Fruit fly (Drosophila melanogaster) whole organism, embryonic: ENCODE data around the gene Cul5.
A peak's percentile ranks its signal among the peaks of the same experiment; 100 is the strongest.

ENCODE experiments used
- Bdp1 ChIP-seq: fragments of 200-800 bp; sonication (Bioruptor generic); optimal IDR thresholded peaks from 3 replicates; lab custom pipeline; 2016; ENCODE audit warnings: missing biosample characterization, missing genetic modification characterization
- Bgb ChIP-seq: fragments of 200-800 bp; sonication (Bioruptor generic); IDR thresholded peaks from 2 replicates; pipeline ENCODE4 v1.3.6; 2022; ENCODE audit warnings: missing biosample characterization, missing genetic modification characterization; ENCODE audit not compliant: partially characterized antibody
- CG13123 ChIP-seq: fragments of 200-800 bp; sonication (Bioruptor generic); optimal IDR thresholded peaks from 2 replicates; lab custom pipeline; 2016; ENCODE audit warnings: missing biosample characterization, missing genetic modification characterization
- CG13287 ChIP-seq: fragments of 200-800 bp; sonication (Bioruptor generic); IDR thresholded peaks from 2 replicates; pipeline ENCODE4 v1.3.6; 2022; ENCODE audit warnings: missing biosample characterization, missing genetic modification characterization; ENCODE audit not compliant: partially characterized antibody
- CG15011 ChIP-seq: fragments of 200-800 bp; sonication (Bioruptor generic); optimal IDR thresholded peaks from 3 replicates; lab custom pipeline; 2018; ENCODE audit warnings: missing biosample characterization, mild to moderate bottlenecking, missing genetic modification characterization
- CG1529 ChIP-seq: fragments of 200-800 bp; sonication (Bioruptor generic); optimal IDR thresholded peaks from 3 replicates; lab custom pipeline; 2018; ENCODE audit warnings: missing biosample characterization, missing genetic modification characterization
- CG16815 ChIP-seq: fragments of 200-800 bp; sonication (Bioruptor generic); optimal IDR thresholded peaks from 3 replicates; lab custom pipeline; 2017; ENCODE audit warnings: missing biosample characterization, mild to moderate bottlenecking, missing genetic modification characterization
- CG18011 ChIP-seq: fragments of 200-800 bp; sonication (Bioruptor generic); optimal IDR thresholded peaks from 2 replicates; lab custom pipeline; 2017; ENCODE audit warnings: missing biosample characterization, missing genetic modification characterization, mild to moderate bottlenecking, moderate library complexity, missing genotype
- CG32772 ChIP-seq: fragments of 200-800 bp; sonication (Bioruptor generic); IDR thresholded peaks from 2 replicates; pipeline ENCODE4 v1.3.6; 2022; ENCODE audit warnings: missing biosample characterization, missing genetic modification characterization
- CG3281 ChIP-seq: fragments of 200-800 bp; sonication (Bioruptor generic); optimal IDR thresholded peaks from 3 replicates; lab custom pipeline; 2017; ENCODE audit warnings: missing biosample characterization, mild to moderate bottlenecking, missing genetic modification characterization
- CG34376 ChIP-seq: fragments of 200-800 bp; sonication (Bioruptor generic); optimal IDR thresholded peaks from 2 replicates; lab custom pipeline; 2018; ENCODE audit warnings: missing biosample characterization, mild to moderate bottlenecking, missing genetic modification characterization
- CG34422 ChIP-seq: fragments of 200-800 bp; sonication (Bioruptor generic); IDR thresholded peaks from 3 replicates; pipeline ENCODE4 v1.3.6; 2022; ENCODE audit warnings: missing biosample characterization, missing genetic modification characterization
- CG4707 ChIP-seq: fragments of 200-800 bp; sonication (Bioruptor generic); optimal IDR thresholded peaks from 2 replicates; lab custom pipeline; 2018; ENCODE audit warnings: missing biosample characterization, mild to moderate bottlenecking, missing genetic modification characterization, moderate library complexity
- CG5245 ChIP-seq: fragments of 200-800 bp; sonication (Bioruptor generic); optimal IDR thresholded peaks from 3 replicates; lab custom pipeline; 2016; ENCODE audit warnings: missing biosample characterization, missing genetic modification characterization
- CG5953 ChIP-seq: fragments of 200-800 bp; sonication (Bioruptor generic); IDR thresholded peaks from 2 replicates; pipeline ENCODE4 v1.3.6; 2022; ENCODE audit warnings: missing biosample characterization, missing genetic modification characterization
- CG6813 ChIP-seq: fragments of 200-800 bp; sonication (Bioruptor generic); optimal IDR thresholded peaks from 2 replicates; lab custom pipeline; 2017; ENCODE audit warnings: missing biosample characterization, missing genetic modification characterization, mild to moderate bottlenecking, moderate library complexity, missing genetic modification reagents
- CoRest ChIP-seq: fragments of 200-800 bp; sonication (Bioruptor generic); optimal IDR thresholded peaks from 3 replicates; lab custom pipeline; 2018; ENCODE audit warnings: missing biosample characterization, mild to moderate bottlenecking, missing genetic modification characterization, moderate library complexity
- D ChIP-seq, 2 experiments: fragments of 200-800 bp in 1 of 2; fragments of >200 bp in 1 of 2; sonication (Bioruptor generic) in 1 of 2; optimal IDR thresholded peaks; 2 replicates in 1 of 2; 3 replicates in 1 of 2; lab custom pipeline; 2017; ENCODE audit warnings: mild to moderate bottlenecking in 1 of 2, missing biosample characterization in 1 of 2, missing genetic modification characterization in 1 of 2, missing genetic modification reagents in 1 of 2
- Dbx ChIP-seq: fragments of 200-800 bp; sonication (Bioruptor generic); IDR thresholded peaks from 3 replicates; pipeline ENCODE4 v1.3.6; 2022; ENCODE audit warnings: missing biosample characterization, missing genetic modification characterization
- Dip3 ChIP-seq: fragments of 200-800 bp; sonication (Bioruptor generic); optimal IDR thresholded peaks from 3 replicates; lab custom pipeline; 2016; ENCODE audit warnings: missing biosample characterization, missing genetic modification characterization
- Doc3 ChIP-seq: fragments of 200-800 bp; sonication (Bioruptor generic); IDR thresholded peaks from 3 replicates; pipeline ENCODE4 v1.3.6; 2022; ENCODE audit warnings: missing biosample characterization, missing genetic modification characterization; ENCODE audit not compliant: partially characterized antibody
- HHEX ChIP-seq: fragments of 200-800 bp; sonication (Bioruptor generic); optimal IDR thresholded peaks from 3 replicates; lab custom pipeline; 2017; ENCODE audit warnings: missing biosample characterization, mild to moderate bottlenecking, missing genetic modification characterization, missing genetic modification reagents
- Hmr ChIP-seq: fragments of 200-800 bp; sonication (Bioruptor generic); optimal IDR thresholded peaks from 3 replicates; lab custom pipeline; 2017; ENCODE audit warnings: mild to moderate bottlenecking, missing biosample characterization, missing genetic modification reagents, missing genetic modification characterization
- Med ChIP-seq: fragments of 200-800 bp; sonication (Bioruptor generic); peaks from one replicate; lab custom pipeline; 2016; ENCODE audit warnings: missing biosample characterization, missing genetic modification characterization, mild to moderate bottlenecking, inconsistent platforms, moderate library complexity
- Mrtf ChIP-seq: fragments of 200-800 bp; sonication (Bioruptor generic); IDR thresholded peaks from 3 replicates; pipeline ENCODE4 v1.3.6; 2022; ENCODE audit warnings: missing biosample characterization, missing genetic modification characterization
- Nf-YC ChIP-seq: fragments of 200-800 bp; optimal IDR thresholded peaks from 3 replicates; lab custom pipeline; 2019; ENCODE audit warnings: missing biosample characterization, mild to moderate bottlenecking, missing genetic modification characterization, moderate library complexity
- Scr ChIP-seq: fragments of 200-800 bp; sonication (Bioruptor generic); IDR thresholded peaks from 2 replicates; pipeline ENCODE4 v1.3.6; 2022; ENCODE audit warnings: missing biosample characterization, missing genetic modification characterization; ENCODE audit not compliant: partially characterized antibody
- Vsx1 ChIP-seq: fragments of 200-800 bp; sonication (Bioruptor generic); optimal IDR thresholded peaks from 2 replicates; lab custom pipeline; 2017; ENCODE audit warnings: missing biosample characterization, mild to moderate bottlenecking, missing genetic modification characterization, missing genetic modification reagents
- amos ChIP-seq: fragments of 200-800 bp; sonication (Bioruptor generic); IDR thresholded peaks from 2 replicates; pipeline ENCODE4 v1.3.6; 2022; ENCODE audit warnings: missing biosample characterization, missing genetic modification characterization; ENCODE audit not compliant: partially characterized antibody
- chinmo ChIP-seq: fragments of 200-800 bp; sonication (Bioruptor generic); IDR thresholded peaks from 4 replicates; pipeline ENCODE4 v1.3.6; 2022; ENCODE audit warnings: missing biosample characterization, missing genetic modification characterization; ENCODE audit not compliant: partially characterized antibody
- crp ChIP-seq, 2 experiments: fragments of 200-800 bp; sonication (Bioruptor generic); optimal IDR thresholded peaks; 2 replicates in 1 of 2; 3 replicates in 1 of 2; lab custom pipeline; 2017; ENCODE audit warnings: missing biosample characterization in 2 of 2, missing genetic modification characterization in 2 of 2, mild to moderate bottlenecking in 1 of 2, moderate library complexity in 1 of 2
- dati ChIP-seq: fragments of 200-800 bp; sonication (Bioruptor generic); IDR thresholded peaks from 2 replicates; pipeline ENCODE4 v1.3.6; 2022; ENCODE audit warnings: missing biosample characterization, missing genetic modification characterization
- dysf ChIP-seq: fragments of 200-800 bp; sonication (Bioruptor generic); IDR thresholded peaks from 3 replicates; pipeline ENCODE4 v1.3.6; 2022; ENCODE audit warnings: missing biosample characterization, missing genetic modification characterization
- emc ChIP-seq: fragments of 200-800 bp; sonication (Bioruptor generic); optimal IDR thresholded peaks from 2 replicates; lab custom pipeline; 2016; ENCODE audit warnings: missing biosample characterization, missing genetic modification characterization
- h ChIP-seq: fragments of >200 bp; optimal IDR thresholded peaks from 2 replicates; lab custom pipeline; 2017
- hbn ChIP-seq: fragments of 200-800 bp; sonication (Bioruptor generic); IDR thresholded peaks from 2 replicates; pipeline ENCODE4 v1.3.6; 2022; ENCODE audit warnings: missing biosample characterization, missing genetic modification characterization; ENCODE audit not compliant: partially characterized antibody
- nom ChIP-seq: fragments of 200-800 bp; sonication (Bioruptor generic); optimal IDR thresholded peaks from 2 replicates; lab custom pipeline; 2017; ENCODE audit warnings: missing biosample characterization, missing genetic modification characterization, mild to moderate bottlenecking, moderate library complexity, missing genetic modification reagents
- pum ChIP-seq: fragments of 200-800 bp; sonication (Bioruptor generic); optimal IDR thresholded peaks from 2 replicates; lab custom pipeline; 2016; ENCODE audit warnings: missing biosample characterization, missing genetic modification characterization
- run ChIP-seq: fragments of 200-800 bp; sonication (Bioruptor generic); optimal IDR thresholded peaks from 3 replicates; lab custom pipeline; 2018; ENCODE audit warnings: missing biosample characterization, mild to moderate bottlenecking, missing genetic modification characterization
- sens ChIP-seq: fragments of 200-800 bp; sonication (Bioruptor generic); peaks from one replicate; lab custom pipeline; 2016; ENCODE audit warnings: missing biosample characterization, missing genetic modification characterization
- sna ChIP-seq: fragments of 200-800 bp; sonication (Bioruptor generic); IDR thresholded peaks from 2 replicates; pipeline ENCODE4 v1.3.6; 2022; ENCODE audit warnings: missing biosample characterization, missing genetic modification characterization; ENCODE audit not compliant: partially characterized antibody
- trem ChIP-seq: fragments of 200-800 bp; optimal IDR thresholded peaks from 3 replicates; lab custom pipeline; 2019; ENCODE audit warnings: missing biosample characterization, mild to moderate bottlenecking, missing genetic modification characterization, moderate library complexity
- tup ChIP-seq: fragments of 200-800 bp; sonication (Bioruptor generic); optimal IDR thresholded peaks from 2 replicates; lab custom pipeline; 2016; ENCODE audit warnings: missing biosample characterization, mild to moderate bottlenecking, missing genetic modification characterization, moderate library complexity
- tx ChIP-seq: fragments of 200-800 bp; sonication (Bioruptor generic); optimal IDR thresholded peaks from 2 replicates; lab custom pipeline; 2016; ENCODE audit warnings: missing biosample characterization, missing genetic modification characterization
- wdn ChIP-seq: fragments of 200-800 bp; sonication (Bioruptor generic); IDR thresholded peaks from 2 replicates; pipeline ENCODE4 v1.3.6; 2022; ENCODE audit warnings: missing biosample characterization, missing genetic modification characterization

Cul5 gene

dm6 chr3R:29088938-29089661 lies 26.3 kb upstream of the Cul5 start (continued):
- peak; percentile 20 for TF ChIP-seq Nf-YC (tag; lab: Kevin White, UChicago)

- no peak for TF ChIP-seq Vsx1 (GFP tag; lab: Kevin White, UChicago)
- no peak for TF ChIP-seq CG5953 (GFP tag; lab: Robert Waterston, UW)
- TF ChIP-seq CG18011 (GFP tag; lab: Kevin White, UChicago), result no peak
- TF ChIP-seq nom (GFP tag; lab: Kevin White, UChicago), result peak; percentile 76
- TF ChIP-seq run, result no peak
- TF ChIP-seq amos (GFP tag; lab: Robert Waterston, UW), result no peak
- no peak for TF ChIP-seq Dbx
- no peak for TF ChIP-seq dysf (GFP tag; lab: Robert Waterston, UW)
- TF ChIP-seq CG4707 (GFP tag; lab: Kevin White, UChicago), result no peak
- TF ChIP-seq sens (GFP tag; lab: Kevin White, UChicago), result peak; percentile 69
- no peak for TF ChIP-seq Bdp1
- no peak for TF ChIP-seq hbn (GFP tag; lab: Robert Waterston, UW)
- TF ChIP-seq h (lab: Kevin White, UChicago), result no peak
- no peak for TF ChIP-seq tx (GFP tag; lab: Kevin White, UChicago)
- no peak for TF ChIP-seq HHEX (GFP tag; lab: Kevin White, UChicago)
- TF ChIP-seq CG6813 (GFP tag; lab: Kevin White, UChicago), result no peak
- TF ChIP-seq CG5245 (GFP tag; lab: Kevin White, UChicago), result no peak
- no peak for TF ChIP-seq crp (GFP tag; optimal IDR thresholded peaks at IDR 0.05; lab: Kevin White, UChicago)
- TF ChIP-seq D (optimal IDR thresholded peaks at IDR 0.05; lab: Kevin White, UChicago), result no peak
- no peak for TF ChIP-seq D (GFP tag; optimal IDR thresholded peaks at IDR 0.05; lab: Kevin White, UChicago)
- no peak for TF ChIP-seq wdn (GFP tag; lab: Robert Waterston, UW)
- TF ChIP-seq dati (GFP tag; lab: Robert Waterston, UW), result no peak
- no peak for TF ChIP-seq trem (tag; lab: Kevin White, UChicago)
- TF ChIP-seq sna (GFP tag; lab: Robert Waterston, UW), result 0 out of 2 replicates have a peak, but pooled peaks have one; percentile 10
- TF ChIP-seq Scr (GFP tag; lab: Robert Waterston, UW), result peak; percentile 24; the same call in 1 of the 2 replicates
- TF ChIP-seq Med (GFP tag; lab: Kevin White, UChicago), result peak; percentile 57
- TF ChIP-seq CG13287 (GFP tag; lab: Robert Waterston, UW), result peak; percentile 29
- TF ChIP-seq Mrtf, result no peak
- no peak for TF ChIP-seq Dip3 (GFP tag; lab: Kevin White, UChicago)
- TF ChIP-seq CG34422 (GFP tag; lab: Robert Waterston, UW), result peak; percentile 72; the same call in 1 of the 3 replicates
- TF ChIP-seq CG34376 (GFP tag; lab: Kevin White, UChicago), result no peak
- no peak for TF ChIP-seq Hmr
- no peak for TF ChIP-seq CG1529 (GFP tag; lab: Kevin White, UChicago)
- 0 out of 4 replicates have a peak, but pooled peaks have one; percentile 78 for TF ChIP-seq chinmo (GFP tag; lab: Robert Waterston, UW)
- no peak for TF ChIP-seq CG13123
- 0 out of 2 replicates have a peak, but pooled peaks have one; percentile 21 for TF ChIP-seq Bgb (GFP tag; lab: Robert Waterston, UW)
- no peak for TF ChIP-seq CoRest (tag; lab: Kevin White, UChicago)
- TF ChIP-seq pum (GFP tag; lab: Kevin White, UChicago), result no peak
- no peak for TF ChIP-seq Doc3 (GFP tag; lab: Robert Waterston, UW)
- TF ChIP-seq tup (GFP tag; lab: Kevin White, UChicago), result no peak
- no peak for TF ChIP-seq CG16815 (GFP tag; lab: Kevin White, UChicago)
- no peak for TF ChIP-seq CG15011 (GFP tag; lab: Kevin White, UChicago)
- peak; percentile 80 for TF ChIP-seq CG32772 (GFP tag; lab: Robert Waterston, UW)
- TF ChIP-seq CG3281 (GFP tag; lab: Kevin White, UChicago), result no peak
- TF ChIP-seq emc, result no peak
Measured at dm6 chr3R:29087926-29088487, 25.2 kb upstream of the Cul5 start.
